Worm (Caenorhabditis elegans) whole organism, young adult: ENCODE data around the gene str-254.

Experiments used
- B0035.1 ChIP-seq: sonication (generic microtip); optimal IDR thresholded peaks from 2 replicates; lab custom pipeline; 2016; ENCODE audit warnings: missing genetic modification characterization, mild to moderate bottlenecking, missing compliant biosample characterization, missing genotype, missing genetic modification reagents
- B0261.1 ChIP-seq: sonication (generic microtip); optimal IDR thresholded peaks from 2 replicates; lab custom pipeline; 2016; ENCODE audit warnings: mild to moderate bottlenecking, missing genetic modification characterization, moderate library complexity, missing compliant biosample characterization
- D2030.7 ChIP-seq: fragments of 200-800 bp; sonication (Bioruptor generic); IDR thresholded peaks from 2 replicates; pipeline ENCODE4 v1.3.6; 2022; ENCODE audit warnings: missing genetic modification reagents, missing genetic modification characterization, missing compliant biosample characterization
- F23B12.7 ChIP-seq: sonication (generic microtip); optimal IDR thresholded peaks from 2 replicates; lab custom pipeline; 2017; ENCODE audit warnings: missing genetic modification characterization, mild to moderate bottlenecking, missing compliant biosample characterization, antibody characterized with exemption, moderate library complexity; ENCODE audit not compliant: insufficient read depth
- F55B11.4 ChIP-seq: sonication (generic microtip); optimal IDR thresholded peaks from 2 replicates; lab custom pipeline; 2016; ENCODE audit warnings: missing compliant biosample characterization, missing genetic modification characterization, borderline replicate concordance; ENCODE audit not compliant: insufficient read depth
- T07F8.4 ChIP-seq: sonication (generic microtip); optimal IDR thresholded peaks from 2 replicates; lab custom pipeline; 2016; ENCODE audit warnings: mild to moderate bottlenecking, missing genetic modification characterization, moderate library complexity, missing compliant biosample characterization
- T26A5.8 ChIP-seq: sonication (generic microtip); optimal IDR thresholded peaks from 2 replicates; lab custom pipeline; 2016; ENCODE audit warnings: missing genetic modification characterization, missing compliant biosample characterization
- Y56A3A.18 ChIP-seq: fragments of 200-800 bp; sonication (Bioruptor generic); IDR thresholded peaks from 2 replicates; pipeline ENCODE4 v1.3.6; 2022; ENCODE audit warnings: missing genetic modification reagents, missing genetic modification characterization, missing compliant biosample characterization
- Y67H2A.10 ChIP-seq: fragments of 200-800 bp; sonication (Bioruptor generic); conservative IDR thresholded peaks from 2 replicates; pipeline ENCODE4 v1.3.6; 2022; ENCODE audit warnings: missing genetic modification reagents, missing genetic modification characterization, missing compliant biosample characterization
- ZK185.1 ChIP-seq: sonication (generic microtip); optimal IDR thresholded peaks from 2 replicates; lab custom pipeline; 2016; ENCODE audit warnings: mild to moderate bottlenecking, missing genetic modification characterization, missing compliant biosample characterization; ENCODE audit not compliant: poor library complexity, severe bottlenecking
- aptf-2 ChIP-seq: fragments of 200-800 bp; sonication (Bioruptor generic); conservative IDR thresholded peaks from 2 replicates; pipeline ENCODE4 v1.3.6; 2022; ENCODE audit warnings: missing genetic modification reagents, missing genetic modification characterization, missing compliant biosample characterization
- aptf-3 ChIP-seq: fragments of 200-800 bp; sonication (Bioruptor generic); IDR thresholded peaks from 2 replicates; pipeline ENCODE4 v1.3.6; 2022; ENCODE audit warnings: missing genetic modification characterization, missing compliant biosample characterization
- athp-1 ChIP-seq: sonication (generic microtip); optimal IDR thresholded peaks from 2 replicates; lab custom pipeline; 2017; ENCODE audit warnings: mild to moderate bottlenecking, missing genetic modification characterization, missing compliant biosample characterization
- ceh-27 ChIP-seq: fragments of 200-800 bp; sonication (Bioruptor generic); optimal IDR thresholded peaks from 2 replicates; lab custom pipeline; 2018; ENCODE audit warnings: mild to moderate bottlenecking, missing genetic modification characterization, moderate library complexity, missing compliant biosample characterization
- ceh-58 ChIP-seq: fragments of 200-800 bp; sonication (Bioruptor generic); IDR thresholded peaks from 2 replicates; pipeline ENCODE4 v1.3.6; 2022; ENCODE audit warnings: missing genetic modification characterization, missing compliant biosample characterization
- dox-1 ChIP-seq: fragments of 200-800 bp; sonication (Bioruptor generic); IDR thresholded peaks from 2 replicates; pipeline ENCODE4 v1.3.6; 2022; ENCODE audit warnings: missing genetic modification reagents, missing genetic modification characterization, missing compliant biosample characterization
- efl-1 ChIP-seq: fragments of 150-350 bp; optimal IDR thresholded peaks from 2 replicates; lab custom pipeline; 2014; ENCODE audit warnings: missing biosample characterization, missing genetic modification reagents, missing genetic modification characterization
- egl-18 ChIP-seq: fragments of 200-800 bp; sonication (Bioruptor generic); IDR thresholded peaks from 2 replicates; pipeline ENCODE4 v1.3.6; 2022; ENCODE audit warnings: missing genetic modification reagents, missing genetic modification characterization, missing compliant biosample characterization
- gei-17 ChIP-seq: fragments of 200-800 bp; sonication (Bioruptor generic); optimal IDR thresholded peaks from 2 replicates; lab custom pipeline; 2018; ENCODE audit warnings: mild to moderate bottlenecking, missing genetic modification characterization, missing compliant biosample characterization
- hlh-26 ChIP-seq: fragments of 200-800 bp; sonication (Bioruptor generic); conservative IDR thresholded peaks from 2 replicates; pipeline ENCODE4 v1.3.6; 2022; ENCODE audit warnings: missing genetic modification reagents, missing genetic modification characterization, missing compliant biosample characterization
- hsf-1 ChIP-seq: fragments of 200-800 bp; sonication (Bioruptor generic); IDR thresholded peaks from 2 replicates; pipeline ENCODE4 v1.3.6; 2022; ENCODE audit warnings: missing genetic modification reagents, missing genetic modification characterization, missing compliant biosample characterization
- let-526 ChIP-seq: fragments of 200-800 bp; sonication (Bioruptor generic); IDR thresholded peaks from 2 replicates; pipeline ENCODE4 v1.3.6; 2022; ENCODE audit warnings: missing genetic modification reagents, missing genetic modification characterization, missing compliant biosample characterization
- lin-35 ChIP-seq, 3 experiments: fragments of 150-350 bp in 2 of 3; sonication (generic microtip) in 1 of 3; optimal IDR thresholded peaks; 2 replicates each; lab custom pipeline; 2014 to 2018; ENCODE audit warnings: missing biosample characterization in 3 of 3, missing genetic modification characterization in 3 of 3, missing genetic modification reagents in 3 of 3
- lin-40 ChIP-seq: sonication (generic microtip); optimal IDR thresholded peaks from 2 replicates; lab custom pipeline; 2016; ENCODE audit warnings: missing genetic modification characterization, mild to moderate bottlenecking, missing compliant biosample characterization, missing genotype, missing genetic modification reagents
- lin-54 ChIP-seq: fragments of 200-800 bp; sonication (Bioruptor generic); optimal IDR thresholded peaks from 2 replicates; lab custom pipeline; 2018; ENCODE audit warnings: mild to moderate bottlenecking, missing genetic modification characterization, missing compliant biosample characterization
- madf-8 ChIP-seq: fragments of 200-800 bp; sonication (Bioruptor generic); conservative IDR thresholded peaks from 2 replicates; pipeline ENCODE4 v1.3.6; 2022; ENCODE audit warnings: missing genetic modification reagents, missing genetic modification characterization, missing compliant biosample characterization
- mes-4 ChIP-seq: sonication (generic microtip); optimal IDR thresholded peaks from 2 replicates; lab custom pipeline; 2016; ENCODE audit warnings: missing genotype, missing genetic modification characterization, missing compliant biosample characterization
- nfyb-1 ChIP-seq: fragments of 200-800 bp; sonication (Bioruptor generic); IDR thresholded peaks from 2 replicates; pipeline ENCODE4 v1.3.6; 2022; ENCODE audit warnings: missing genetic modification reagents, missing genetic modification characterization, missing compliant biosample characterization
- nhr-120 ChIP-seq: fragments of 200-800 bp; sonication (Bioruptor generic); IDR thresholded peaks from 2 replicates; pipeline ENCODE4 v1.3.6; 2022; ENCODE audit warnings: missing genetic modification characterization, missing compliant biosample characterization
- nhr-27 ChIP-seq: fragments of 200-800 bp; sonication (Bioruptor generic); optimal IDR thresholded peaks from 2 replicates; lab custom pipeline; 2018; ENCODE audit warnings: mild to moderate bottlenecking, missing genetic modification characterization, moderate library complexity, missing compliant biosample characterization
- pha-4 ChIP-seq: fragments of 150-350 bp; sonication (generic microtip); optimal IDR thresholded peaks from 2 replicates; lab custom pipeline; 2014; ENCODE audit warnings: missing biosample characterization, missing genetic modification reagents, missing genetic modification characterization
- rec-8 ChIP-seq, 2 experiments: sonication (generic microtip); optimal IDR thresholded peaks; 2 replicates each; lab custom pipeline; 2016; ENCODE audit warnings: mild to moderate bottlenecking in 2 of 2, missing genetic modification characterization in 2 of 2, missing genetic modification reagents in 2 of 2, missing genotype in 2 of 2, missing biosample characterization in 1 of 2, missing compliant biosample characterization in 1 of 2, moderate library complexity in 1 of 2
- repo-1 ChIP-seq: sonication (generic microtip); optimal IDR thresholded peaks from 2 replicates; lab custom pipeline; 2017; ENCODE audit warnings: mild to moderate bottlenecking, missing genetic modification characterization, missing compliant biosample characterization
- sea-2 ChIP-seq: fragments of 200-800 bp; sonication (Bioruptor generic); IDR thresholded peaks from 2 replicates; pipeline ENCODE4 v1.3.6; 2022; ENCODE audit warnings: missing genetic modification characterization, missing compliant biosample characterization
- snpc-1.3 ChIP-seq: sonication (generic microtip); optimal IDR thresholded peaks from 2 replicates; lab custom pipeline; 2017; ENCODE audit warnings: missing genetic modification characterization, mild to moderate bottlenecking, missing compliant biosample characterization, antibody characterized with exemption, moderate library complexity, missing genotype, missing genetic modification reagents; ENCODE audit not compliant: insufficient read depth
- unc-130 ChIP-seq: sonication (generic microtip); optimal IDR thresholded peaks from 2 replicates; lab custom pipeline; 2016; ENCODE audit warnings: missing genetic modification reagents, missing genetic modification characterization, missing compliant biosample characterization
- xnd-1 ChIP-seq: sonication (generic microtip); optimal IDR thresholded peaks from 2 replicates; lab custom pipeline; 2016; ENCODE audit warnings: missing genotype, missing genetic modification reagents, missing genetic modification characterization, missing compliant biosample characterization
- zfh-2 ChIP-seq: fragments of 200-800 bp; sonication (Bioruptor generic); conservative IDR thresholded peaks from 2 replicates; pipeline ENCODE4 v1.3.6; 2022; ENCODE audit warnings: missing genetic modification reagents, missing genetic modification characterization, missing compliant biosample characterization
- zim-3 ChIP-seq: sonication (generic microtip); optimal IDR thresholded peaks from 2 replicates; lab custom pipeline; 2017; ENCODE audit warnings: mild to moderate bottlenecking, missing genetic modification characterization, moderate library complexity, missing compliant biosample characterization
- ztf-28 ChIP-seq: fragments of 200-800 bp; sonication (Bioruptor generic); IDR thresholded peaks from 2 replicates; pipeline ENCODE4 v1.3.6; 2022; ENCODE audit warnings: missing genetic modification reagents, missing genetic modification characterization, missing compliant biosample characterization
- ztf-3 ChIP-seq: fragments of 200-800 bp; sonication (Bioruptor generic); optimal IDR thresholded peaks from 2 replicates; lab custom pipeline; 2018; ENCODE audit warnings: mild to moderate bottlenecking, missing genetic modification characterization, missing compliant biosample characterization

The str-254 gene

ce11 chrV:16195379-16195778, 42.1 kb upstream of the str-254 start, which contains the start of gene rabr-3:
TSS of gene rabr-3 (plus strand) at chrV:16195679.
- TF ChIP-seq rec-8 (tag; optimal IDR thresholded peaks at IDR 0.05; lab: Kevin White, UChicago) (no peak), sea-2 (GFP tag; lab: Robert Waterston, UW) (no peak)

- TF ChIP-seq efl-1 (no peak), lin-35 (GFP tag; optimal IDR thresholded peaks at IDR 0.05; lab: Kevin White, UChicago) (no peak), ceh-58 (no peak), zfh-2 (GFP tag; lab: Robert Waterston, UW) (no peak), B0261.1 (tag; lab: Kevin White, UChicago) (no peak), unc-130 (GFP tag; lab: Kevin White, UChicago) (no peak), egl-18 (GFP tag; lab: Robert Waterston, UW) (no peak), aptf-3 (GFP tag; lab: Robert Waterston, UW) (no peak), xnd-1 (tag; lab: Kevin White, UChicago) (no peak), mes-4 (tag; lab: Kevin White, UChicago) (no peak), ztf-3 (no peak), lin-40 (tag; lab: Kevin White, UChicago) (no peak), ZK185.1 (tag; lab: Kevin White, UChicago) (no peak), repo-1 (tag; lab: Kevin White, UChicago) (no peak), madf-8 (GFP tag; lab: Robert Waterston, UW) (no peak), F23B12.7 (tag; lab: Kevin White, UChicago) (no peak), zim-3 (tag; lab: Kevin White, UChicago) (no peak), nfyb-1 (GFP tag; lab: Robert Waterston, UW) (no peak)
- TF ChIP-seq, all 124 proteins: peak for 0
Measured at ce11 chrV:16194639-16195038, 41.4 kb upstream of the str-254 start, which contains the start of gene rabr-4. TSS of gene rabr-4 (plus strand) at chrV:16194939.

ce11 chrV:16192114-16192513, 38.8 kb upstream of the str-254 start, which contains the start of gene srh-279:
TSS of gene srh-279 (plus strand) at chrV:16192414.
- TF ChIP-seq T07F8.4 (tag; lab: Kevin White, UChicago) (no peak), pha-4 (tag; lab: Kevin White, UChicago) (no peak), xnd-1 (tag; lab: Kevin White, UChicago) (no peak), Y56A3A.18 (GFP tag; lab: Robert Waterston, UW) (no peak), athp-1 (tag; lab: Kevin White, UChicago) (no peak), madf-8 (GFP tag; lab: Robert Waterston, UW) (no peak), hsf-1 (GFP tag; lab: Robert Waterston, UW) (no peak), Y67H2A.10 (GFP tag; lab: Robert Waterston, UW) (no peak)
- TF ChIP-seq, all 124 proteins: peak for 0

ce11 chrV:16190485-16190884, 37.2 kb upstream of the str-254 start, which contains the start of gene srh-281:
TSS of gene srh-281 (plus strand) at chrV:16190785.
- TF ChIP-seq zfh-2 (GFP tag; lab: Robert Waterston, UW) (no peak), nhr-120 (GFP tag; lab: Robert Waterston, UW) (no peak)

ce11 chrV:16183357-16183756, 30.1 kb upstream of the str-254 start, which contains the start of gene srz-14:
TSS of gene srz-14 (plus strand) at chrV:16183657.
- TF ChIP-seq dox-1: no peak
- no peak for TF ChIP-seq snpc-1.3 (tag; lab: Kevin White, UChicago)
- TF ChIP-seq unc-130 (GFP tag; lab: Kevin White, UChicago): no peak
- TF ChIP-seq B0035.1 (tag; lab: Kevin White, UChicago): no peak
- TF ChIP-seq hlh-26 (GFP tag; lab: Robert Waterston, UW): no peak
- TF ChIP-seq nhr-27 (tag; lab: Kevin White, UChicago): no peak
- TF ChIP-seq gei-17 (GFP tag; lab: Kevin White, UChicago): no peak
- TF ChIP-seq T26A5.8 (tag; lab: Kevin White, UChicago): no peak
- no peak for TF ChIP-seq F55B11.4 (tag; lab: Kevin White, UChicago)
- TF ChIP-seq let-526 (GFP tag; lab: Robert Waterston, UW): no peak
- no peak for TF ChIP-seq D2030.7 (GFP tag; lab: Robert Waterston, UW)
- TF ChIP-seq athp-1 (tag; lab: Kevin White, UChicago): no peak
- no peak for TF ChIP-seq ztf-28
- no peak for TF ChIP-seq lin-54 (GFP tag; lab: Kevin White, UChicago)
- no peak for TF ChIP-seq ceh-27
- TF ChIP-seq aptf-2: no peak
